Fruit fly (Drosophila melanogaster) whole organism, wandering third instar larva: ENCODE measurements around the gene Ubr1.

Experiments used
- Abd-B ChIP-seq: fragments of >200 bp; optimal IDR thresholded peaks from 2 replicates; lab custom pipeline; 2017; ENCODE audit warnings: missing biosample characterization, missing genetic modification characterization
- CG32264 ChIP-seq: fragments of 200-800 bp; sonication (Bioruptor generic); optimal IDR thresholded peaks from 2 replicates; lab custom pipeline; 2016; ENCODE audit warnings: missing biosample characterization, missing genetic modification characterization
- CG9705 ChIP-seq: fragments of 200-800 bp; sonication (Bioruptor generic); optimal IDR thresholded peaks from 2 replicates; lab custom pipeline; 2018; ENCODE audit warnings: missing biosample characterization, mild to moderate bottlenecking, missing genetic modification characterization
- CrebA ChIP-seq: fragments of 200-800 bp; sonication (Bioruptor generic); optimal IDR thresholded peaks from 2 replicates; lab custom pipeline; 2016; ENCODE audit warnings: missing biosample characterization, mild to moderate bottlenecking, missing genetic modification characterization, borderline replicate concordance
- Dfd ChIP-seq: fragments of >200 bp; optimal IDR thresholded peaks from 2 replicates; lab custom pipeline; 2017; ENCODE audit warnings: missing biosample characterization, missing genetic modification characterization
- Dif ChIP-seq: fragments of 200-275, 200-300 bp; sonication (Bioruptor generic); optimal IDR thresholded peaks from 2 replicates; lab custom pipeline; 2018; ENCODE audit warnings: missing biosample characterization, missing genetic modification characterization; ENCODE audit not compliant: partially characterized antibody
- GATAd ChIP-seq: sonication (Bioruptor generic); optimal IDR thresholded peaks from 2 replicates; lab custom pipeline; 2016; ENCODE audit warnings: missing biosample characterization, missing genetic modification characterization
- HLH106 ChIP-seq: fragments of 200-800 bp; optimal IDR thresholded peaks from 3 replicates; lab custom pipeline; 2019; ENCODE audit warnings: missing biosample characterization, mild to moderate bottlenecking, missing genetic modification characterization, moderate library complexity
- Hnf4 ChIP-seq: fragments of 200-800 bp; sonication (Bioruptor generic); optimal IDR thresholded peaks from 2 replicates; lab custom pipeline; 2016; ENCODE audit warnings: missing biosample characterization, mild to moderate bottlenecking, missing genetic modification characterization
- Hr78 ChIP-seq: fragments of >200 bp; optimal IDR thresholded peaks from 2 replicates; lab custom pipeline; 2017; ENCODE audit warnings: missing biosample characterization, missing genetic modification characterization
- Hr83 ChIP-seq: fragments of 200-300 bp; sonication (Bioruptor generic); optimal IDR thresholded peaks from 2 replicates; lab custom pipeline; 2016; ENCODE audit warnings: missing biosample characterization, mild to moderate bottlenecking, missing genetic modification characterization, moderate library complexity; ENCODE audit not compliant: poor library complexity, severe bottlenecking
- Jra ChIP-seq: sonication (Bioruptor generic); optimal IDR thresholded peaks from 2 replicates; lab custom pipeline; 2016; ENCODE audit warnings: missing biosample characterization, missing genetic modification characterization
- Mio ChIP-seq: sonication (Bioruptor generic); optimal IDR thresholded peaks from 2 replicates; lab custom pipeline; 2016; ENCODE audit warnings: missing biosample characterization, missing genetic modification characterization
- Myc ChIP-seq: fragments of >200 bp; optimal IDR thresholded peaks from 2 replicates; lab custom pipeline; 2017
- N ChIP-seq: fragments of >200 bp; optimal IDR thresholded peaks from 2 replicates; lab custom pipeline; 2018; ENCODE audit warnings: missing biosample characterization, missing external identifiers, missing genetic modification characterization
- OdsH ChIP-seq: fragments of 200-800 bp; sonication (Bioruptor generic); optimal IDR thresholded peaks from 2 replicates; lab custom pipeline; 2016; ENCODE audit warnings: missing biosample characterization, mild to moderate bottlenecking, missing genetic modification characterization
- Rel ChIP-seq, 2 experiments: fragments of 200-800 bp; sonication (Bioruptor generic) in 1 of 2; optimal IDR thresholded peaks; 2 replicates in 1 of 2; 3 replicates in 1 of 2; lab custom pipeline; 2016 to 2019; ENCODE audit warnings: mild to moderate bottlenecking in 2 of 2, missing biosample characterization in 2 of 2, missing genetic modification characterization in 2 of 2, moderate library complexity in 1 of 2
- Sp1 ChIP-seq: fragments of 200-800 bp; sonication (Bioruptor generic); optimal IDR thresholded peaks from 3 replicates; lab custom pipeline; 2019; ENCODE audit warnings: missing biosample characterization, mild to moderate bottlenecking, missing genetic modification characterization, moderate library complexity
- Vsx2 ChIP-seq: fragments of 200-300, 225-300 bp; sonication (Bioruptor generic); optimal IDR thresholded peaks from 2 replicates; lab custom pipeline; 2018; ENCODE audit warnings: missing biosample characterization, missing genetic modification characterization; ENCODE audit not compliant: partially characterized antibody
- br ChIP-seq: fragments of 200-800 bp; sonication (Bioruptor generic); optimal IDR thresholded peaks from 2 replicates; lab custom pipeline; 2016; ENCODE audit warnings: missing biosample characterization, missing genetic modification characterization
- brk ChIP-seq: fragments of 200-800 bp; sonication (Bioruptor generic); optimal IDR thresholded peaks from 2 replicates; lab custom pipeline; 2016; ENCODE audit warnings: missing biosample characterization, mild to moderate bottlenecking, missing genetic modification characterization
- dl ChIP-seq, 2 experiments: fragments of 175-275, 200-275 bp in 1 of 2; fragments of 200-275 bp in 1 of 2; sonication (Bioruptor generic); optimal IDR thresholded peaks; lab custom pipeline; 2018; ENCODE audit warnings: mild to moderate bottlenecking in 2 of 2, missing biosample characterization in 2 of 2, missing genetic modification characterization in 2 of 2, moderate library complexity in 2 of 2; ENCODE audit not compliant: partially characterized antibody in 2 of 2, insufficient read depth in 1 of 2
- dmrt93B ChIP-seq: fragments of 200-800 bp; sonication (Bioruptor generic); optimal IDR thresholded peaks from 2 replicates; lab custom pipeline; 2018; ENCODE audit warnings: missing biosample characterization, mild to moderate bottlenecking, missing genetic modification characterization
- dsf ChIP-seq: sonication (Bioruptor generic); optimal IDR thresholded peaks from 2 replicates; lab custom pipeline; 2016; ENCODE audit warnings: missing biosample characterization, missing genetic modification characterization, borderline replicate concordance
- ey ChIP-seq: fragments of 200-800 bp; sonication (Bioruptor generic); optimal IDR thresholded peaks from 2 replicates; lab custom pipeline; 2016; ENCODE audit warnings: missing biosample characterization, missing genetic modification characterization
- foxo ChIP-seq, 2 experiments: fragments of 200-800 bp; sonication (Bioruptor generic); optimal IDR thresholded peaks; 2 replicates in 1 of 2; 3 replicates in 1 of 2; lab custom pipeline; 2016 to 2017; ENCODE audit warnings: missing biosample characterization in 2 of 2, missing genetic modification characterization in 2 of 2
- fru ChIP-seq: fragments of 200-800 bp; sonication (Bioruptor generic); optimal IDR thresholded peaks from 3 replicates; lab custom pipeline; 2016; ENCODE audit warnings: missing biosample characterization, mild to moderate bottlenecking, missing genetic modification characterization
- h ChIP-seq: fragments of 200-800 bp; sonication (Bioruptor generic); optimal IDR thresholded peaks from 3 replicates; lab custom pipeline; 2016; ENCODE audit warnings: missing biosample characterization, mild to moderate bottlenecking, missing genetic modification characterization
- jim ChIP-seq: fragments of 175-275, 200-325 bp; sonication (Bioruptor generic); optimal IDR thresholded peaks from 2 replicates; lab custom pipeline; 2016; ENCODE audit warnings: missing biosample characterization, mild to moderate bottlenecking, missing genetic modification characterization
- lola ChIP-seq: fragments of >200 bp; optimal IDR thresholded peaks from 2 replicates; lab custom pipeline; 2017; ENCODE audit warnings: missing biosample characterization, missing genetic modification characterization
- pan ChIP-seq: fragments of >200 bp; optimal IDR thresholded peaks from 2 replicates; lab custom pipeline; 2017
- psq ChIP-seq: fragments of 200-800 bp; sonication (Bioruptor generic); optimal IDR thresholded peaks from 3 replicates; lab custom pipeline; 2017; ENCODE audit warnings: missing biosample characterization, mild to moderate bottlenecking, missing genetic modification characterization, moderate library complexity
- rgr ChIP-seq: fragments of 200-800 bp; sonication (Bioruptor generic); optimal IDR thresholded peaks from 3 replicates; lab custom pipeline; 2016; ENCODE audit warnings: missing biosample characterization, mild to moderate bottlenecking, missing genetic modification characterization
- sage ChIP-seq: fragments of 200-800 bp; sonication (Bioruptor generic); optimal IDR thresholded peaks from 2 replicates; lab custom pipeline; 2016; ENCODE audit warnings: missing biosample characterization, mild to moderate bottlenecking, missing genetic modification characterization
- sv ChIP-seq: fragments of 200-800 bp; sonication (Bioruptor generic); optimal IDR thresholded peaks from 3 replicates; lab custom pipeline; 2016; ENCODE audit warnings: missing biosample characterization, missing genetic modification characterization
- tai ChIP-seq: sonication (Bioruptor generic); optimal IDR thresholded peaks from 2 replicates; lab custom pipeline; 2016; ENCODE audit warnings: missing biosample characterization, missing genetic modification characterization
- usp ChIP-seq: fragments of >200 bp; optimal IDR thresholded peaks from 2 replicates; lab custom pipeline; 2017; ENCODE audit warnings: missing biosample characterization, missing genetic modification characterization
- woc ChIP-seq: sonication (Bioruptor generic); optimal IDR thresholded peaks from 2 replicates; lab custom pipeline; 2016; ENCODE audit warnings: missing biosample characterization, mild to moderate bottlenecking, missing genetic modification characterization

Gene Ubr1

DNA sequence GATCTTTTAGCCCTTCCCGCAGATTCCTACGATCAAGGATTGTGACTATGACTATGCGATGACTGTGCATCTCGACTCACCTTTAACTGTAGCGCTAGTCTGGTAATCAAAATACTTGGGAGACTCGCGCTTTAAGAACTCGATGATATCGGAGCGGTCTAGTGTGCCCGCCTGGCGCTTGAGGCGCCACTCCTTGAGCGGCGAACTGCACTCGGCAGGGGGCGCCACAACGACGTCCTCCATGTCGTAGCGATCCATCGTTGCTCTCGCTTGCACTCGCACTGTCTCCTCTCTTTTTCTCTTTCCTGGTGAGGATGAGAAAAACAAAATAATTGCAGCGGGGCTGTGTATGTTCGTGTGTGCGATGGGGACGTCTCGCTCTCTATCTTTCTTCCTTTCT is 1.1 kb downstream of the Ubr1 start:
- TF ChIP-seq foxo (GFP tag; optimal IDR thresholded peaks at IDR 0.05; lab: Kevin White, UChicago) (peak in 1 of 2 experiments; percentile 64), Dfd (GFP tag; lab: Kevin White, UChicago) (no peak), HLH106 (tag; lab: Kevin White, UChicago) (peak; percentile 30), Dif (GFP tag; lab: Kevin White, UChicago) (peak; percentile 20), rgr (GFP tag; lab: Kevin White, UChicago) (peak; percentile 48), lola (no peak), br (GFP tag; lab: Kevin White, UChicago) (peak; percentile 53), CG9705 (peak; percentile 44), brk (GFP tag; lab: Kevin White, UChicago) (no peak), Sp1 (GFP tag; lab: Kevin White, UChicago) (peak; percentile 19), Myc (no peak), sv (GFP tag; lab: Kevin White, UChicago) (no peak), jim (no peak), Abd-B (GFP tag; lab: Kevin White, UChicago) (no peak), pan (lab: Kevin White, UChicago) (no peak), dsf (GFP tag; lab: Kevin White, UChicago) (no peak), ey (no peak), usp (GFP tag; lab: Kevin White, UChicago) (no peak), tai (GFP tag; lab: Kevin White, UChicago) (no peak), psq (GFP tag; lab: Kevin White, UChicago) (peak; percentile 40), Hr83 (GFP tag; lab: Kevin White, UChicago) (peak; percentile 71), h (peak; percentile 56), GATAd (no peak), Rel (GFP tag; optimal IDR thresholded peaks at IDR 0.05; lab: Kevin White, UChicago) (no peak), Rel (tag; optimal IDR thresholded peaks at IDR 0.05; lab: Kevin White, UChicago) (no peak), fru (GFP tag; lab: Kevin White, UChicago) (peak; percentile 62), CrebA (GFP tag; lab: Kevin White, UChicago) (no peak), dl (GFP tag; optimal IDR thresholded peaks at IDR 0.05; lab: Kevin White, UChicago; ENCODE audit: insufficient read depth in 1 of 2, partially characterized antibody in 2 of 2) (no peak), Mio (no peak), sage (GFP tag; lab: Kevin White, UChicago) (no peak), woc (no peak), N (GFP tag; lab: Kevin White, UChicago) (no peak), OdsH (peak; percentile 56), CG32264 (GFP tag; lab: Kevin White, UChicago) (no peak), Hnf4 (no peak), Vsx2 (GFP tag; lab: Kevin White, UChicago) (no peak), Hr78 (GFP tag; lab: Kevin White, UChicago) (no peak), Jra (GFP tag; lab: Kevin White, UChicago) (no peak), dmrt93B (GFP tag; lab: Kevin White, UChicago) (peak; percentile 26)

dm6 chrX:16966532-16966931 is 1.9 kb downstream of the Ubr1 start:
- peak; percentile 57 for TF ChIP-seq HLH106 (tag; lab: Kevin White, UChicago)
- peak; percentile 46 for TF ChIP-seq OdsH
- TF ChIP-seq Sp1 (GFP tag; lab: Kevin White, UChicago), result peak; percentile 50
- TF ChIP-seq Hnf4, result peak; percentile 31
- TF ChIP-seq ey, result peak; percentile 59
- peak; percentile 34 for TF ChIP-seq woc
- TF ChIP-seq psq (GFP tag; lab: Kevin White, UChicago), result peak; percentile 20
- no peak for TF ChIP-seq dl (GFP tag; optimal IDR thresholded peaks at IDR 0.05; lab: Kevin White, UChicago; ENCODE audit: insufficient read depth in 1 of 2, partially characterized antibody in 2 of 2)
- TF ChIP-seq h, result peak; percentile 72
- peak; percentile 51 for TF ChIP-seq rgr (GFP tag; lab: Kevin White, UChicago)
- peak; percentile 33 for TF ChIP-seq fru (GFP tag; lab: Kevin White, UChicago)
- no peak for TF ChIP-seq Abd-B (GFP tag; lab: Kevin White, UChicago)
- TF ChIP-seq br (GFP tag; lab: Kevin White, UChicago), result peak; percentile 54
- TF ChIP-seq Hr78 (GFP tag; lab: Kevin White, UChicago), result no peak
- no peak for TF ChIP-seq CG9705
- TF ChIP-seq foxo (GFP tag; optimal IDR thresholded peaks at IDR 0.05; lab: Kevin White, UChicago), result peak in 1 of 2 experiments; percentile 59
